Worm (Caenorhabditis elegans) whole organism, L3 larva: ENCODE measurements around the gene F26A10.2.

Experiments
- aly-2 ChIP-seq: fragments of 150-350 bp; optimal IDR thresholded peaks from 2 replicates; lab custom pipeline; 2014; ENCODE audit warnings: missing biosample characterization, missing genetic modification characterization
- ceh-28 ChIP-seq: fragments of 150-350 bp; optimal IDR thresholded peaks from 2 replicates; lab custom pipeline; 2014; ENCODE audit warnings: missing biosample characterization, missing genetic modification reagents, missing genetic modification characterization
- fkh-10 ChIP-seq: sonication (generic microtip); optimal IDR thresholded peaks from 2 replicates; lab custom pipeline; 2017; ENCODE audit warnings: missing biosample characterization, missing genetic modification reagents, missing genetic modification characterization
- zag-1 ChIP-seq: fragments of 150-350 bp; optimal IDR thresholded peaks from 2 replicates; lab custom pipeline; 2014; ENCODE audit warnings: missing biosample characterization, missing genetic modification characterization

DNA sequence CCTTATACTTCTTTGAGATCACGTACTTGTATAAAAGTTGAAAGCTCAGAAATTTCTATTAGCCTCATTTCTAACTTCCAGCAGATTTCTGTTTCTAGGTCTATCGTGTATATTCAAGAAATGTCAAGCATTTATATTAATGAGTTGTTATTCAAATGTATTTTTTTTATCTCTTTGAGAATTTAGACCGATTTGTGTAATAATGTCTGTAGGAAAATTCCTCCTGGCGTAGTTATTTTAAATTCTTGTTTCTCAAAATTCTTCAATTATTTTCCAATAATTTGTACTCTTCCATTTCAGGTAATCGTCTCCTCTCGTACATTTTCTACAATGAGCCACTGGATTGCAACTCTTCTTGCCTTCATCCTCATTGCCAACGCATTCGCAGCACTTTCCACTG, 17.9 kb downstream of the F26A10.2 start, which contains the start of gene nlp-61:
- TF ChIP-seq fkh-10 (GFP tag; lab: Kevin White, UChicago) (no peak), ceh-28 (tag; lab: Kevin White, UChicago) (no peak), zag-1 (tag; lab: Kevin White, UChicago) (no peak), aly-2 (no peak)
